Fruit fly (Drosophila melanogaster) S2 (cell line): ENCODE data around the gene WDR79.

ENCODE experiments used
- CG8478 ChIP-seq: fragments of >200 bp; optimal IDR thresholded peaks from 2 replicates; lab custom pipeline; 2018
- CTCF ChIP-seq, 2 experiments: fragments of >200 bp; optimal IDR thresholded peaks; 2 replicates each; lab custom pipeline; 2018

DNA sequence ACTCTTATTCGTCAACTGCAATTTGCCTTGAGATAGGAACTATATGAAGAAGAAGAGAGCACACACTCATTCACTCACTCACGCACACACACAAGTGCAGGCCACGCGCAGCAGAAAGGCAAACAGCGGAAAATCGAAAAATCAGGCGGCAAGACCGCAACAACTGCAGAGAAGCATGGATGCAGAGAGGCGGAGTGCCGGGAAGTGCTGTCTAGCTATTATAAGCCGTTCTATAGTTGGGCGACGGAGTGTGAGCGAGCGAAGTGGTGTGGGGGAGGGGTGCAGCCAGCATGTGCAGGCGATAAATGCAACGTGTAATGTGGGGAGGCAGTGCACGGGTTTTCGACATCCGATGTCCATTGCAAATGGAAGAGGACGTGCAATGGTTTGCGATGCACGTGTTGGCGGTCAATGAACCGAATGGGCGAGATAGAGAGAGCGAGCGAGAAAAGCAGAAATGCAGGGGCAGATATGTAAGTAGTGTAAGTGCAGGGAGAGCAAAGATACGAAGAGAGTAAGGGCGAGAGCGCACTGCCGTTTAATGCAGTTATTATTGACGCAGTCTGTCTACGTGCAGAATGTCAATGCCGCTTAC lies 48.7 kb downstream of the WDR79 start:
- TF ChIP-seq CG8478 = no peak
- no peak for TF ChIP-seq CTCF (optimal IDR thresholded peaks at IDR 0.05; lab: Kevin White, UChicago)
